Worm (Caenorhabditis elegans) whole organism, late embryonic: ENCODE measurements around the gene C44B9.3.

Experiments
- ama-1 ChIP-seq: fragments of 150-350 bp; optimal IDR thresholded peaks from 2 replicates; lab custom pipeline; 2014
- dve-1 ChIP-seq: sonication (generic microtip); optimal IDR thresholded peaks from 2 replicates; lab custom pipeline; 2017; ENCODE audit warnings: antibody characterized with exemption, mild to moderate bottlenecking, missing genetic modification characterization, missing compliant biosample characterization
- fkh-10 ChIP-seq: fragments of 150-350 bp; optimal IDR thresholded peaks from 2 replicates; lab custom pipeline; 2014; ENCODE audit warnings: missing biosample characterization, missing genetic modification reagents, missing genetic modification characterization
- madf-2 ChIP-seq: sonication (generic microtip); optimal IDR thresholded peaks from 2 replicates; lab custom pipeline; 2017; ENCODE audit warnings: missing genetic modification characterization, missing compliant biosample characterization
- sdc-2 ChIP-seq: sonication (generic microtip); optimal IDR thresholded peaks from 2 replicates; lab custom pipeline; 2016; ENCODE audit warnings: missing genotype, missing genetic modification characterization, missing compliant biosample characterization
- tbx-2 ChIP-seq: sonication (generic microtip); optimal IDR thresholded peaks from 2 replicates; lab custom pipeline; 2016; ENCODE audit warnings: missing genetic modification characterization, missing compliant biosample characterization

ce11 chrIII:10877542-10877941 lies 2.4 kb downstream of the C44B9.3 start:
- TF ChIP-seq sdc-2 (tag; lab: Kevin White, UChicago) (no peak), tbx-2 (tag; lab: Kevin White, UChicago) (no peak), madf-2 (tag; lab: Kevin White, UChicago) (no peak), fkh-10 (no peak), dve-1 (no peak), ama-1 (lab: Kevin White, UChicago) (no peak)
